In genomic region chrIII:3069101-3069500, ce11 we compare ENCODE assay signal across 4 worm cellular contexts.
A peak's percentile ranks its signal among the peaks of the same experiment; 100 is the strongest.
TF ChIP-seq lines count a peak whose summit lies in the region.

No protein-coding gene starts in this region.

TF ChIP-seq in whole organism, L1 larva, 84 proteins besides CTCF, POLR2A, EP300 and RAD21 (continues in another document):
- TF ChIP-seq mab-9 (GFP tag; IDR thresholded peaks at IDR 0.05; lab: Robert Waterston, UW): no peak
- no peak for TF ChIP-seq nhr-237 (tag; optimal IDR thresholded peaks at IDR 0.05; lab: Kevin White, UChicago)
- no peak for TF ChIP-seq aha-1 (tag; optimal IDR thresholded peaks at IDR 0.05; lab: Kevin White, UChicago)
- no peak for TF ChIP-seq nhr-47 (tag; optimal IDR thresholded peaks at IDR 0.05; lab: Kevin White, UChicago)
- no peak for TF ChIP-seq nhr-11 (tag; optimal IDR thresholded peaks at IDR 0.05; lab: Kevin White, UChicago)
- no peak for TF ChIP-seq skn-1 (tag; optimal IDR thresholded peaks at IDR 0.05; lab: Kevin White, UChicago)
- no peak for TF ChIP-seq lin-15B (tag; optimal IDR thresholded peaks at IDR 0.05; lab: Kevin White, UChicago)
- TF ChIP-seq C04F5.9 (tag; optimal IDR thresholded peaks at IDR 0.05; lab: Kevin White, UChicago): no peak
- TF ChIP-seq alr-1 (tag; optimal IDR thresholded peaks at IDR 0.05; lab: Kevin White, UChicago; ENCODE audit: borderline replicate concordance): peak; percentile 68
- TF ChIP-seq aly-2 (tag; optimal IDR thresholded peaks at IDR 0.05; lab: Kevin White, UChicago): no peak
- TF ChIP-seq elt-3 (tag; optimal IDR thresholded peaks at IDR 0.05; lab: Kevin White, UChicago): no peak
- TF ChIP-seq F16B12.6 (tag; optimal IDR thresholded peaks at IDR 0.05; lab: Kevin White, UChicago): no peak
- no peak for TF ChIP-seq nhr-28 (tag; optimal IDR thresholded peaks at IDR 0.05; lab: Kevin White, UChicago)
- TF ChIP-seq sox-4 (tag; optimal IDR thresholded peaks at IDR 0.05; lab: Kevin White, UChicago): no peak
- TF ChIP-seq snu-23 (GFP tag; optimal IDR thresholded peaks at IDR 0.05; lab: Kevin White, UChicago): no peak
- no peak for TF ChIP-seq fkh-8 (tag; optimal IDR thresholded peaks at IDR 0.05; lab: Kevin White, UChicago)
- no peak for TF ChIP-seq hpl-2 (GFP tag; optimal IDR thresholded peaks at IDR 0.05; lab: Kevin White, UChicago)
- TF ChIP-seq unc-86 (tag; optimal IDR thresholded peaks at IDR 0.05; lab: Kevin White, UChicago): no peak
- TF ChIP-seq grh-1 (GFP tag; IDR thresholded peaks at IDR 0.05; lab: Robert Waterston, UW): no peak
- TF ChIP-seq nhr-71 (tag; optimal IDR thresholded peaks at IDR 0.05; lab: Kevin White, UChicago): no peak
- TF ChIP-seq efl-3 (GFP tag; optimal IDR thresholded peaks at IDR 0.05; lab: Kevin White, UChicago): no peak
- TF ChIP-seq efl-1 (optimal IDR thresholded peaks at IDR 0.05; lab: Kevin White, UChicago): peak in 1 of 2 experiments; percentile 3
- peak in 1 of 2 experiments; percentile 92 for TF ChIP-seq efl-1 (GFP tag; optimal IDR thresholded peaks at IDR 0.05 in 1 of 2; lab: Kevin White, UChicago)
- no peak for TF ChIP-seq unc-98 (GFP tag; IDR thresholded peaks at IDR 0.05; lab: Robert Waterston, UW)

TF ChIP-seq in whole organism, L2 larva, 48 proteins besides CTCF, POLR2A, EP300 and RAD21:
- peak; percentile 34 for TF ChIP-seq ZK546.5 (tag; optimal IDR thresholded peaks at IDR 0.05; lab: Kevin White, UChicago)
- TF ChIP-seq lin-13 (GFP tag; optimal IDR thresholded peaks at IDR 0.05; lab: Kevin White, UChicago): peak; percentile 6
- no peak for TF ChIP-seq skn-1 (tag; optimal IDR thresholded peaks at IDR 0.05; lab: Kevin White, UChicago)
TF ChIP-seq in whole organism, L2 larva: peak in this region for 2.

TF ChIP-seq in whole organism, L4 larva, 104 proteins besides CTCF, POLR2A, EP300 and RAD21 (continues in another document):
- no peak for TF ChIP-seq mxl-2 (GFP tag; conservative IDR thresholded peaks at IDR 0.05; lab: Robert Waterston, UW)
- TF ChIP-seq Y48G9A.11 (GFP tag; IDR thresholded peaks at IDR 0.05; lab: Robert Waterston, UW): peak; percentile 85
- no peak for TF ChIP-seq duxl-1 (tag; optimal IDR thresholded peaks at IDR 0.05; lab: Kevin White, UChicago; ENCODE audit: poor library complexity)
- TF ChIP-seq unc-39 (tag; optimal IDR thresholded peaks at IDR 0.05; lab: Kevin White, UChicago): no peak
- TF ChIP-seq Y105C5A.15 (GFP tag; IDR thresholded peaks at IDR 0.05; lab: Robert Waterston, UW): no peak
- TF ChIP-seq lin-38 (GFP tag; IDR thresholded peaks at IDR 0.05; lab: Robert Waterston, UW): peak; percentile 80
- TF ChIP-seq dmd-8 (GFP tag; IDR thresholded peaks at IDR 0.05; lab: Robert Waterston, UW): 0 out of 2 replicates have a peak, but pooled peaks have one; percentile 17
- no peak for TF ChIP-seq cey-2 (tag; optimal IDR thresholded peaks at IDR 0.05; lab: Kevin White, UChicago; ENCODE audit: borderline replicate concordance, insufficient read depth)
- TF ChIP-seq lim-7 (GFP tag; IDR thresholded peaks at IDR 0.05; lab: Robert Waterston, UW): no peak
- TF ChIP-seq daf-16 (GFP tag; optimal IDR thresholded peaks at IDR 0.05; lab: Kevin White, UChicago): no peak
- TF ChIP-seq daf-16 (tag; optimal IDR thresholded peaks at IDR 0.05; lab: Kevin White, UChicago): no peak
- TF ChIP-seq zfp-3 (GFP tag; conservative IDR thresholded peaks at IDR 0.05; lab: Robert Waterston, UW): no peak
- TF ChIP-seq D1046.2 (GFP tag; IDR thresholded peaks at IDR 0.05; lab: Robert Waterston, UW): 0 out of 2 replicates have a peak, but pooled peaks have one; percentile 64
- TF ChIP-seq F26F4.8 (GFP tag; conservative IDR thresholded peaks at IDR 0.05; lab: Robert Waterston, UW): no peak
- no peak for TF ChIP-seq nhr-48 (tag; optimal IDR thresholded peaks at IDR 0.05; lab: Kevin White, UChicago)
- TF ChIP-seq aly-2 (tag; optimal IDR thresholded peaks at IDR 0.05; lab: Kevin White, UChicago): no peak
- no peak for TF ChIP-seq tag-97 (GFP tag; IDR thresholded peaks at IDR 0.05; lab: Robert Waterston, UW)
- TF ChIP-seq ztf-7 (tag; optimal IDR thresholded peaks at IDR 0.05; lab: Kevin White, UChicago): no peak
- 0 out of 2 replicates have a peak, but pooled peaks have one; percentile 22 for TF ChIP-seq tra-1 (GFP tag; IDR thresholded peaks at IDR 0.05; lab: Robert Waterston, UW)
- TF ChIP-seq nhr-237 (tag; optimal IDR thresholded peaks at IDR 0.05; lab: Kevin White, UChicago): no peak
- no peak for TF ChIP-seq dpl-1 (GFP tag; optimal IDR thresholded peaks at IDR 0.05; lab: Kevin White, UChicago)
- TF ChIP-seq nhr-10 (tag; optimal IDR thresholded peaks at IDR 0.05; lab: Kevin White, UChicago): no peak
- TF ChIP-seq ama-1 (optimal IDR thresholded peaks at IDR 0.05; lab: Kevin White, UChicago): peak; percentile 30
- no peak for TF ChIP-seq spr-3 (GFP tag; optimal IDR thresholded peaks at IDR 0.05; lab: Kevin White, UChicago)
- TF ChIP-seq zag-1 (tag; optimal IDR thresholded peaks at IDR 0.05; lab: Kevin White, UChicago): no peak
- no peak for TF ChIP-seq zip-2 (tag; optimal IDR thresholded peaks at IDR 0.05; lab: Kevin White, UChicago)
- no peak for TF ChIP-seq nhr-42 (GFP tag; IDR thresholded peaks at IDR 0.05; lab: Robert Waterston, UW)
- no peak for TF ChIP-seq attf-4 (tag; optimal IDR thresholded peaks at IDR 0.05; lab: Kevin White, UChicago)
- no peak for TF ChIP-seq ceh-32 (tag; optimal IDR thresholded peaks at IDR 0.05; lab: Kevin White, UChicago; ENCODE audit: poor library complexity)
- peak; percentile 55; the same call in 1 of the 2 replicates for TF ChIP-seq arid-1 (GFP tag; conservative IDR thresholded peaks at IDR 0.05; lab: Robert Waterston, UW)
- TF ChIP-seq mdl-1 (tag; optimal IDR thresholded peaks at IDR 0.05; lab: Kevin White, UChicago): no peak
- no peak for TF ChIP-seq unc-62 (GFP tag; optimal IDR thresholded peaks at IDR 0.05 in 1 of 2; lab: Kevin White, UChicago)
- TF ChIP-seq unc-62 (tag; optimal IDR thresholded peaks at IDR 0.05; lab: Kevin White, UChicago): no peak
- TF ChIP-seq mep-1 (tag; optimal IDR thresholded peaks at IDR 0.05; lab: Kevin White, UChicago): no peak

TF ChIP-seq in whole organism, young adult, 124 proteins besides CTCF, POLR2A, EP300 and RAD21:
- peak; percentile 32; the same call in 1 of the 2 replicates for TF ChIP-seq D2030.7 (GFP tag; IDR thresholded peaks at IDR 0.05; lab: Robert Waterston, UW)
- peak; percentile 79 for TF ChIP-seq Y53G8AR.9 (GFP tag; conservative IDR thresholded peaks at IDR 0.05; lab: Robert Waterston, UW)
- peak; percentile 36 for TF ChIP-seq xnd-1 (tag; optimal IDR thresholded peaks at IDR 0.05; lab: Kevin White, UChicago)
- 0 out of 2 replicates have a peak, but pooled peaks have one; percentile 28 for TF ChIP-seq nfya-2 (GFP tag; IDR thresholded peaks at IDR 0.05; lab: Robert Waterston, UW)
- peak; percentile 82; the same call in 1 of the 2 replicates for TF ChIP-seq cebp-2 (GFP tag; IDR thresholded peaks at IDR 0.05; lab: Robert Waterston, UW)
- no peak for TF ChIP-seq repo-1 (tag; optimal IDR thresholded peaks at IDR 0.05; lab: Kevin White, UChicago)
- peak; percentile 56 for TF ChIP-seq lsl-1 (GFP tag; optimal IDR thresholded peaks at IDR 0.05; lab: Kevin White, UChicago)
- TF ChIP-seq mcd-1 (GFP tag; IDR thresholded peaks at IDR 0.05; lab: Robert Waterston, UW): peak; percentile 66; the same call in 1 of the 2 replicates
- TF ChIP-seq lin-35 (GFP tag; optimal IDR thresholded peaks at IDR 0.05; lab: Kevin White, UChicago): peak in 1 of 3 experiments; percentile 46
- 0 out of 2 replicates have a peak, but pooled peaks have one; percentile 54 for TF ChIP-seq Y95B8A.8 (GFP tag; IDR thresholded peaks at IDR 0.05; lab: Robert Waterston, UW)
- TF ChIP-seq chd-7 (tag; optimal IDR thresholded peaks at IDR 0.05; lab: Kevin White, UChicago): no peak
- TF ChIP-seq snpc-1.1 (tag; optimal IDR thresholded peaks at IDR 0.05; lab: Kevin White, UChicago; ENCODE audit: insufficient read depth): peak; percentile 38
- peak; percentile 9 for TF ChIP-seq dpff-1 (tag; optimal IDR thresholded peaks at IDR 0.05; lab: Kevin White, UChicago)
- TF ChIP-seq efl-1 (GFP tag; optimal IDR thresholded peaks at IDR 0.05; lab: Kevin White, UChicago): peak; percentile 49
- TF ChIP-seq lin-26 (GFP tag; IDR thresholded peaks at IDR 0.05; lab: Robert Waterston, UW): peak; percentile 75; the same call in 1 of the 2 replicates
- TF ChIP-seq ztf-22 (GFP tag; optimal IDR thresholded peaks at IDR 0.05; lab: Kevin White, UChicago): no peak
- TF ChIP-seq lin-54 (GFP tag; optimal IDR thresholded peaks at IDR 0.05; lab: Kevin White, UChicago): peak; percentile 65
- TF ChIP-seq B0336.3 (GFP tag; IDR thresholded peaks at IDR 0.05; lab: Robert Waterston, UW): peak; percentile 88
- no peak for TF ChIP-seq mes-4 (tag; optimal IDR thresholded peaks at IDR 0.05; lab: Kevin White, UChicago)
- TF ChIP-seq hrde-1 (tag; optimal IDR thresholded peaks at IDR 0.05; lab: Kevin White, UChicago; ENCODE audit: borderline replicate concordance): peak; percentile 78
- no peak for TF ChIP-seq snpc-4 (GFP tag; optimal IDR thresholded peaks at IDR 0.05; lab: Kevin White, UChicago)
- no peak for TF ChIP-seq snpc-4 (tag; optimal IDR thresholded peaks at IDR 0.05; lab: Kevin White, UChicago)
- peak; percentile 73 for TF ChIP-seq madf-6 (GFP tag; IDR thresholded peaks at IDR 0.05; lab: Robert Waterston, UW)
- peak; percentile 3 for TF ChIP-seq F49E8.2 (tag; optimal IDR thresholded peaks at IDR 0.05; lab: Kevin White, UChicago; ENCODE audit: insufficient read depth)
- TF ChIP-seq snpc-3.4 (tag; optimal IDR thresholded peaks at IDR 0.05; lab: Kevin White, UChicago): peak; percentile 87
- TF ChIP-seq zfh-2 (GFP tag; conservative IDR thresholded peaks at IDR 0.05; lab: Robert Waterston, UW): no peak
- 0 out of 2 replicates have a peak, but pooled peaks have one; percentile 35 for TF ChIP-seq attf-6 (GFP tag; IDR thresholded peaks at IDR 0.05; lab: Robert Waterston, UW)
- peak; percentile 65 for TF ChIP-seq rcor-1 (GFP tag; IDR thresholded peaks at IDR 0.05; lab: Robert Waterston, UW)
- TF ChIP-seq ekl-4 (GFP tag; IDR thresholded peaks at IDR 0.05; lab: Robert Waterston, UW): peak; percentile 81; the same call in 1 of the 2 replicates
- TF ChIP-seq unc-130 (GFP tag; optimal IDR thresholded peaks at IDR 0.05; lab: Kevin White, UChicago): peak; percentile 58
- no peak for TF ChIP-seq sdz-38 (tag; optimal IDR thresholded peaks at IDR 0.05; lab: Kevin White, UChicago)
- no peak for TF ChIP-seq F57C9.4 (tag; optimal IDR thresholded peaks at IDR 0.05; lab: Kevin White, UChicago)
- no peak for TF ChIP-seq ama-1 (optimal IDR thresholded peaks at IDR 0.05; lab: Kevin White, UChicago)
- TF ChIP-seq ama-1 (GFP tag; optimal IDR thresholded peaks at IDR 0.05; lab: Kevin White, UChicago): peak in 1 of 2 experiments; percentile 63
- no peak for TF ChIP-seq somi-1 (GFP tag; optimal IDR thresholded peaks at IDR 0.05; lab: Kevin White, UChicago)
